Worm (Caenorhabditis elegans) whole organism, L4 larva: Measurements from ENCODE around the gene tnc-2.
A peak's percentile ranks its signal among the peaks of the same experiment; 100 is the strongest.

Experiments used
- D1046.2 ChIP-seq: fragments of 200-800 bp; sonication (Bioruptor generic); IDR thresholded peaks from 2 replicates; pipeline ENCODE4 v1.3.6; 2022; ENCODE audit warnings: missing genetic modification characterization, missing compliant biosample characterization
- F10B5.3 ChIP-seq: sonication (generic microtip); optimal IDR thresholded peaks from 2 replicates; lab custom pipeline; 2016; ENCODE audit warnings: mild to moderate bottlenecking, missing genetic modification characterization, missing compliant biosample characterization
- F37D6.2 ChIP-seq: sonication (generic microtip); optimal IDR thresholded peaks from 2 replicates; lab custom pipeline; 2016; ENCODE audit warnings: mild to moderate bottlenecking, missing genetic modification characterization, missing compliant biosample characterization
- F44E2.7 ChIP-seq: fragments of 200-800 bp; sonication (Bioruptor generic); IDR thresholded peaks from 2 replicates; pipeline ENCODE4 v2.1.2; 2022; ENCODE audit warnings: missing genetic modification characterization, missing compliant biosample characterization
- F49E8.2 ChIP-seq: sonication (generic microtip); optimal IDR thresholded peaks from 2 replicates; lab custom pipeline; 2016; ENCODE audit warnings: missing compliant biosample characterization, mild to moderate bottlenecking, missing genetic modification characterization, borderline replicate concordance
- R02D3.7 ChIP-seq: fragments of 150-350 bp; sonication (generic microtip); optimal IDR thresholded peaks from 3 replicates; lab custom pipeline; 2014; ENCODE audit warnings: missing biosample characterization, missing genetic modification characterization
- Y5F2A.4 ChIP-seq: fragments of 200-800 bp; sonication (Bioruptor generic); optimal IDR thresholded peaks from 2 replicates; lab custom pipeline; 2018; ENCODE audit warnings: mild to moderate bottlenecking, missing genetic modification characterization, missing compliant biosample characterization
- ZK546.5 ChIP-seq, 2 experiments: sonication (generic microtip); optimal IDR thresholded peaks; 2 replicates each; lab custom pipeline; 2017; ENCODE audit warnings: missing biosample characterization in 2 of 2, missing genetic modification characterization in 2 of 2
- ceh-20 ChIP-seq: fragments of 200-800 bp; sonication (Bioruptor generic); IDR thresholded peaks from 2 replicates; pipeline ENCODE4 v1.3.6; 2022; ENCODE audit warnings: missing genetic modification reagents, missing genetic modification characterization, missing compliant biosample characterization
- ceh-62 ChIP-seq: sonication (generic microtip); optimal IDR thresholded peaks from 2 replicates; lab custom pipeline; 2017; ENCODE audit warnings: missing biosample characterization, missing genetic modification characterization
- ceh-82 ChIP-seq: sonication (generic microtip); optimal IDR thresholded peaks from 2 replicates; lab custom pipeline; 2017; ENCODE audit warnings: missing biosample characterization, missing genetic modification characterization
- cey-2 ChIP-seq: sonication (generic microtip); optimal IDR thresholded peaks from 3 replicates; lab custom pipeline; 2017; ENCODE audit warnings: missing genetic modification characterization, mild to moderate bottlenecking, missing compliant biosample characterization, antibody characterized with exemption, borderline replicate concordance; ENCODE audit not compliant: insufficient read depth
- ctbp-1 ChIP-seq: fragments of 200-800 bp; sonication (Bioruptor generic); IDR thresholded peaks from 2 replicates; pipeline ENCODE4 v1.3.6; 2022; ENCODE audit warnings: missing genetic modification reagents, missing genetic modification characterization, missing compliant biosample characterization
- dmd-6 ChIP-seq: fragments of 200-800 bp; sonication (Bioruptor generic); IDR thresholded peaks from 2 replicates; pipeline ENCODE4 v1.3.6; 2022; ENCODE audit warnings: missing genetic modification reagents, missing genetic modification characterization, missing compliant biosample characterization
- dmd-8 ChIP-seq: fragments of 200-800 bp; sonication (Bioruptor generic); IDR thresholded peaks from 2 replicates; pipeline ENCODE4 v1.3.6; 2022; ENCODE audit warnings: missing genetic modification characterization, missing compliant biosample characterization
- dmd-9 ChIP-seq: fragments of 200-800 bp; sonication (Bioruptor generic); IDR thresholded peaks from 2 replicates; pipeline ENCODE4 v1.3.6; 2022; ENCODE audit warnings: missing genetic modification reagents, missing genetic modification characterization, missing compliant biosample characterization
- egl-43 ChIP-seq: fragments of 200-800 bp; sonication (Bioruptor generic); IDR thresholded peaks from 2 replicates; pipeline ENCODE4 v1.3.6; 2022; ENCODE audit warnings: missing genetic modification reagents, missing genetic modification characterization, missing compliant biosample characterization
- fkh-10 ChIP-seq: fragments of 150-350 bp; optimal IDR thresholded peaks from 2 replicates; lab custom pipeline; 2014; ENCODE audit warnings: missing biosample characterization, missing genetic modification reagents, missing genetic modification characterization
- gei-8 ChIP-seq: fragments of 200-800 bp; sonication (Bioruptor generic); optimal IDR thresholded peaks from 2 replicates; lab custom pipeline; 2018; ENCODE audit warnings: mild to moderate bottlenecking, missing genetic modification characterization, missing compliant biosample characterization
- hif-1 ChIP-seq, 2 experiments: sonication (generic microtip); optimal IDR thresholded peaks; 2 replicates each; lab custom pipeline; 2016 to 2017; ENCODE audit warnings: missing compliant biosample characterization in 2 of 2, missing genetic modification characterization in 2 of 2, missing genetic modification reagents in 2 of 2, missing genotype in 2 of 2, mild to moderate bottlenecking in 1 of 2
- hmg-1.1 ChIP-seq: fragments of 200-800 bp; sonication (Bioruptor generic); IDR thresholded peaks from 2 replicates; pipeline ENCODE4 v1.3.6; 2022; ENCODE audit warnings: missing genetic modification reagents, missing genetic modification characterization, missing compliant biosample characterization
- lim-7 ChIP-seq: fragments of 200-800 bp; sonication (Bioruptor generic); IDR thresholded peaks from 2 replicates; pipeline ENCODE4 v1.3.6; 2022; ENCODE audit warnings: missing genetic modification characterization, missing compliant biosample characterization
- lsy-2 ChIP-seq, 2 experiments: fragments of 150-350 bp in 1 of 2; sonication (generic microtip) in 1 of 2; optimal IDR thresholded peaks; 2 replicates each; lab custom pipeline; 2014 to 2017; ENCODE audit warnings: missing biosample characterization in 2 of 2, missing genetic modification characterization in 2 of 2
- madf-9 ChIP-seq: fragments of 200-800 bp; sonication (Bioruptor generic); conservative IDR thresholded peaks from 2 replicates; pipeline ENCODE4 v1.3.6; 2022; ENCODE audit warnings: missing genetic modification reagents, missing genetic modification characterization, missing compliant biosample characterization
- mdt-29 ChIP-seq: fragments of 200-800 bp; sonication (Bioruptor generic); IDR thresholded peaks from 2 replicates; pipeline ENCODE4 v1.3.6; 2022; ENCODE audit warnings: missing genetic modification reagents, missing genetic modification characterization, missing compliant biosample characterization
- mes-2 ChIP-seq: sonication (generic microtip); optimal IDR thresholded peaks from 2 replicates; lab custom pipeline; 2016; ENCODE audit warnings: missing genotype, mild to moderate bottlenecking, missing genetic modification characterization, missing compliant biosample characterization; ENCODE audit not compliant: poor library complexity, severe bottlenecking
- mxl-2 ChIP-seq: fragments of 200-800 bp; sonication (Bioruptor generic); conservative IDR thresholded peaks from 2 replicates; pipeline ENCODE4 v1.3.6; 2022; ENCODE audit warnings: missing genetic modification reagents, missing genetic modification characterization, missing compliant biosample characterization
- nhr-102 ChIP-seq: sonication (generic microtip); optimal IDR thresholded peaks from 2 replicates; lab custom pipeline; 2016; ENCODE audit warnings: mild to moderate bottlenecking, missing genetic modification characterization, moderate library complexity, missing compliant biosample characterization
- nhr-111 ChIP-seq: fragments of 200-800 bp; sonication (Bioruptor generic); optimal IDR thresholded peaks from 2 replicates; lab custom pipeline; 2018; ENCODE audit warnings: mild to moderate bottlenecking, missing genetic modification characterization, missing compliant biosample characterization
- nhr-237 ChIP-seq: sonication (generic microtip); optimal IDR thresholded peaks from 2 replicates; lab custom pipeline; 2017; ENCODE audit warnings: missing biosample characterization, missing genetic modification characterization
- nhr-28 ChIP-seq: fragments of 150-350 bp; optimal IDR thresholded peaks from 2 replicates; lab custom pipeline; 2014; ENCODE audit warnings: missing biosample characterization, missing genetic modification characterization
- nhr-41 ChIP-seq: fragments of 200-800 bp; sonication (Bioruptor generic); IDR thresholded peaks from 2 replicates; pipeline ENCODE4 v1.3.6; 2022; ENCODE audit warnings: missing genetic modification reagents, missing genetic modification characterization, missing compliant biosample characterization
- nhr-42 ChIP-seq: fragments of 200-800 bp; sonication (Bioruptor generic); IDR thresholded peaks from 2 replicates; pipeline ENCODE4 v1.3.6; 2022; ENCODE audit warnings: missing genetic modification characterization, missing compliant biosample characterization
- nhr-76 ChIP-seq: fragments of 150-350 bp; optimal IDR thresholded peaks from 2 replicates; lab custom pipeline; 2014; ENCODE audit warnings: missing biosample characterization, missing genetic modification characterization
- nhr-77 ChIP-seq: fragments of 150-350 bp; optimal IDR thresholded peaks from 2 replicates; lab custom pipeline; 2014; ENCODE audit warnings: missing biosample characterization, missing genetic modification characterization
- pha-4 ChIP-seq, 2 experiments: fragments of 150-350 bp in 1 of 2; fragments of 200-800 bp in 1 of 2; sonication (Bioruptor generic) in 1 of 2; IDR thresholded peaks in 1 of 2; optimal IDR thresholded peaks in 1 of 2; 2 replicates each; pipeline versions ENCODE4 v1.3.6 to Lab custom; 2014 to 2022; ENCODE audit warnings: missing genetic modification characterization in 2 of 2, missing genetic modification reagents in 2 of 2, missing biosample characterization in 1 of 2, missing compliant biosample characterization in 1 of 2
- php-3 ChIP-seq: fragments of 200-800 bp; sonication (Bioruptor generic); IDR thresholded peaks from 2 replicates; pipeline ENCODE4 v1.3.6; 2022; ENCODE audit warnings: missing genetic modification reagents, missing genetic modification characterization, missing compliant biosample characterization
- pqm-1 ChIP-seq: sonication (generic microtip); optimal IDR thresholded peaks from 2 replicates; lab custom pipeline; 2017; ENCODE audit warnings: missing biosample characterization, missing genetic modification characterization
- rbr-2 ChIP-seq: sonication (generic microtip); optimal IDR thresholded peaks from 2 replicates; lab custom pipeline; 2016; ENCODE audit warnings: missing genotype, missing genetic modification characterization, missing compliant biosample characterization
- saeg-2 ChIP-seq: fragments of 200-800 bp; sonication (Bioruptor generic); IDR thresholded peaks from 2 replicates; pipeline ENCODE4 v1.3.6; 2022; ENCODE audit warnings: missing genetic modification reagents, missing genetic modification characterization, missing compliant biosample characterization
- snpc-4 ChIP-seq: fragments of 150-350 bp; optimal IDR thresholded peaks from 2 replicates; lab custom pipeline; 2014; ENCODE audit warnings: missing biosample characterization, missing genetic modification characterization
- spr-1 ChIP-seq: sonication (generic microtip); optimal IDR thresholded peaks from 2 replicates; lab custom pipeline; 2016; ENCODE audit warnings: mild to moderate bottlenecking, missing genetic modification characterization, missing compliant biosample characterization
- tag-97 ChIP-seq: fragments of 200-800 bp; sonication (Bioruptor generic); IDR thresholded peaks from 2 replicates; pipeline ENCODE4 v1.3.6; 2022; ENCODE audit warnings: missing genetic modification characterization, missing compliant biosample characterization
- unc-62 ChIP-seq, 3 experiments: fragments of 150-350 bp in 1 of 3; sonication (generic microtip); optimal IDR thresholded peaks in 2 of 3; peaks in 1 of 3; 1 replicate in 1 of 3; 2 replicates in 2 of 3; lab custom pipeline; 2014 to 2017; ENCODE audit warnings: missing biosample characterization in 3 of 3, missing genetic modification characterization in 3 of 3, missing genetic modification reagents in 3 of 3, missing genotype in 1 of 3
- zag-1 ChIP-seq: fragments of 150-350 bp; optimal IDR thresholded peaks from 2 replicates; lab custom pipeline; 2014; ENCODE audit warnings: missing biosample characterization, missing genetic modification characterization
- zfp-2 ChIP-seq: sonication (generic microtip); optimal IDR thresholded peaks from 2 replicates; lab custom pipeline; 2016; ENCODE audit warnings: mild to moderate bottlenecking, missing genetic modification characterization, missing compliant biosample characterization
- zip-11 ChIP-seq: fragments of 200-800 bp; sonication (Bioruptor generic); IDR thresholded peaks from 2 replicates; pipeline ENCODE4 v1.3.6; 2022; ENCODE audit warnings: missing genetic modification characterization, missing compliant biosample characterization
- zip-2 ChIP-seq: fragments of 150-350 bp; optimal IDR thresholded peaks from 2 replicates; lab custom pipeline; 2014; ENCODE audit warnings: missing biosample characterization, missing genetic modification characterization
- ztf-11 ChIP-seq: fragments of 150-350 bp; optimal IDR thresholded peaks from 2 replicates; lab custom pipeline; 2014; ENCODE audit warnings: missing biosample characterization, missing genetic modification characterization

tnc-2 gene

ce11 chrII:10502491-10503063, 35.9 kb downstream of the tnc-2 start, which contains the start of gene myrf-1 (continued):
- TF ChIP-seq fkh-10 (GFP tag; lab: Kevin White, UChicago): peak; percentile 7
- TF ChIP-seq hmg-1.1 (GFP tag; lab: Robert Waterston, UW): peak; percentile 94
- no peak for TF ChIP-seq zag-1 (tag; lab: Kevin White, UChicago)
- peak; percentile 91 for TF ChIP-seq egl-43
- no peak for TF ChIP-seq nhr-111
- TF ChIP-seq nhr-42 (GFP tag; lab: Robert Waterston, UW): peak; percentile 69; the same call in 1 of the 2 replicates
- TF ChIP-seq ZK546.5 (tag; optimal IDR thresholded peaks at IDR 0.05; lab: Kevin White, UChicago): no peak
- no peak for TF ChIP-seq nhr-76 (tag; lab: Kevin White, UChicago)
- TF ChIP-seq nhr-102 (tag; lab: Kevin White, UChicago): peak; percentile 63
- peak; percentile 84 for TF ChIP-seq dmd-6 (GFP tag; lab: Robert Waterston, UW)
- no peak for TF ChIP-seq ceh-62
- 0 out of 2 replicates have a peak, but pooled peaks have one; percentile 31 for TF ChIP-seq dmd-9 (GFP tag; lab: Robert Waterston, UW)
- no peak for TF ChIP-seq tag-97
- TF ChIP-seq D1046.2 (GFP tag; lab: Robert Waterston, UW): no peak
- peak; percentile 83 for TF ChIP-seq nhr-28 (tag; lab: Kevin White, UChicago)
- peak; percentile 55 for TF ChIP-seq F10B5.3
- no peak for TF ChIP-seq Y5F2A.4
- TF ChIP-seq R02D3.7: no peak
- TF ChIP-seq F49E8.2 (tag; lab: Kevin White, UChicago): no peak
- peak; percentile 89 for TF ChIP-seq nhr-77 (tag; lab: Kevin White, UChicago)
- no peak for TF ChIP-seq snpc-4
- peak; percentile 10 for TF ChIP-seq zfp-2
- TF ChIP-seq spr-1: peak; percentile 74
- peak; percentile 92 for TF ChIP-seq rbr-2
- TF ChIP-seq mes-2: peak; percentile 81
- peak in 1 of 2 experiments; percentile 85 for TF ChIP-seq unc-62 (GFP tag; optimal IDR thresholded peaks at IDR 0.05 in 1 of 2; lab: Kevin White, UChicago)
- no peak for TF ChIP-seq unc-62 (tag; optimal IDR thresholded peaks at IDR 0.05; lab: Kevin White, UChicago)
- TF ChIP-seq zip-11: no peak
- TF ChIP-seq lsy-2 (tag; optimal IDR thresholded peaks at IDR 0.05; lab: Kevin White, UChicago): peak; percentile 25 to 74
- TF ChIP-seq pha-4 (GFP tag; IDR thresholded peaks at IDR 0.05; lab: Robert Waterston, UW): peak; percentile 85
- TF ChIP-seq pha-4 (tag; optimal IDR thresholded peaks at IDR 0.05; lab: Kevin White, UChicago): peak; percentile 32
- TF ChIP-seq cey-2 (tag; lab: Kevin White, UChicago): no peak
- TF ChIP-seq ztf-11: no peak
- TF ChIP-seq saeg-2 (GFP tag; lab: Robert Waterston, UW): peak; percentile 84; the same call in 1 of the 2 replicates
- TF ChIP-seq ceh-82 (tag; lab: Kevin White, UChicago): no peak
- no peak for TF ChIP-seq mdt-29 (GFP tag; lab: Robert Waterston, UW)
- peak; percentile 19 for TF ChIP-seq pqm-1 (tag; lab: Kevin White, UChicago)
- no peak; the same call in 1 of the 2 replicates for TF ChIP-seq madf-9
- no peak; the same call in 1 of the 2 replicates for TF ChIP-seq mxl-2 (GFP tag; lab: Robert Waterston, UW)
- TF ChIP-seq gei-8: peak; percentile 48
- 0 out of 2 replicates have a peak, but pooled peaks have one; percentile 44 for TF ChIP-seq dmd-8 (GFP tag; lab: Robert Waterston, UW)
- TF ChIP-seq ceh-20 (GFP tag; lab: Robert Waterston, UW): peak; percentile 73
- peak in 1 of 2 experiments; percentile 88 for TF ChIP-seq hif-1 (tag; optimal IDR thresholded peaks at IDR 0.05; lab: Kevin White, UChicago)
- TF ChIP-seq F44E2.7 (GFP tag; lab: Robert Waterston, UW): no peak
- TF ChIP-seq zip-2 (tag; lab: Kevin White, UChicago): no peak
- 0 out of 2 replicates have a peak, but pooled peaks have one; percentile 46 for TF ChIP-seq lim-7 (GFP tag; lab: Robert Waterston, UW)
- peak; percentile 91 for TF ChIP-seq ctbp-1
- peak; percentile 60; the same call in 1 of the 2 replicates for TF ChIP-seq php-3
- TF ChIP-seq F37D6.2 (tag; lab: Kevin White, UChicago): peak; percentile 70
- peak; percentile 99 for TF ChIP-seq nhr-41
- TF ChIP-seq nhr-237 (tag; lab: Kevin White, UChicago): no peak
